Worm (Caenorhabditis elegans): ENCODE results near the gene B0496.1.

B0496.1 gene

ce11 chrIV:7439377-7439776 lies 6.7 kb upstream of the B0496.1 start:
- TF ChIP-seq unc-62 (GFP tag; optimal IDR thresholded peaks at IDR 0.05): no peak

ce11 chrIV:7440238-7440637 lies 5.9 kb upstream of the B0496.1 start:
- no peak for TF ChIP-seq unc-62 (GFP tag; optimal IDR thresholded peaks at IDR 0.05)

ce11 chrIV:7445236-7445635 lies 859 bp upstream of the B0496.1 start, which contains the start of gene valv-1:
valv-1 (minus strand) TSS chrIV:7445336.
- TF ChIP-seq unc-62 (GFP tag; optimal IDR thresholded peaks at IDR 0.05): no peak

ce11 chrIV:7447556-7447955 lies 1.5 kb downstream of the B0496.1 start, which contains the start of gene B0496.2:
B0496.2 (plus strand) TSS chrIV:7447856.
- TF ChIP-seq unc-62 (GFP tag; optimal IDR thresholded peaks at IDR 0.05): no peak

ce11 chrIV:7451345-7451744 lies 5.2 kb downstream of the B0496.1 start, which contains the start of gene tes-1:
tes-1 (minus strand) TSS chrIV:7451445.
- TF ChIP-seq unc-62 (GFP tag; optimal IDR thresholded peaks at IDR 0.05): no peak

DNA sequence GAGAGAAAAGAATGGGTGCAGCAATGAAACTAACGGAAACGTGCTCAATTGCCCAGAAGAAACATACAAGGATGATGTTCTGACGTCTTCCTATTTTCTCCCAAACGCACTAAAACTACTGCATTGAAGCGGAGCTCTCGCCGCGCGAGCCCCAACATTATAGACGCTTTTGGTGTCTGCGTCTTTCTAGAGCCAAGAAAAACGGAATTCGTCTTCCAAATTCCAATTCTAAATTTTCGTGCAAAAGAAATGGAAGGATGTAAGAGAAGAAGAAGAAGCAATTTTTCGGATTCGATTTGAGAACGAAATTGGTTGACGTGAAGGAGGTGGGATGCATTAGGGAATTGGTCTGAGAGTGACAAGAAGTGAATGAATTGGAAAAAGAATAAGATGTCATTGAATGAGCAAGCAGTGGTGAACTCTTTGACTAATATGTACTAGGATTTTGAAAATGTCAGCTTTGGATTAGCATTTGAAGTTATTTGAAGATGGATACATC lies 7.6 kb downstream of the B0496.1 start:
- no peak for TF ChIP-seq unc-62 (GFP tag; optimal IDR thresholded peaks at IDR 0.05)

DNA sequence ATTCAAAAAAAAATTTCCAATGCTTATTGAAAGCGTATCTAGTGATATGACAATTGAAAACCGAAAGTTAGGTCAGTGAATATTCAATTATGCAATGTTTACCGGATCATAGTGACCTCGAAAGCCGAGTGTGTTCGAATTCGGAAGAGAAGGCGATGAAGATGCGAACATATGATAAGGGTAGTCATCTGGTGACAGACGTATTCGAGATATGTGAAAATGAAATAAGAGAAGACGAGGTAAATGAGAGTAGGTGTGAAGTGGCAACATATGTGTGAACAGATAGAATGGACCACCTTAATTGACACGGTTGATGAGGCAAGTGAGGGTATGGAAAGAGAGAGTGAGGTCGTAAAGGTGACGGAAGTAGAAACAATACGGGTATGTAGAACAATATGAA lies 8.8 kb downstream of the B0496.1 start:
- TF ChIP-seq unc-62 (GFP tag; optimal IDR thresholded peaks at IDR 0.05): no peak

ce11 chrIV:7456225-7456624 lies 10.1 kb downstream of the B0496.1 start, which contains the start of gene F13B6.1:
F13B6.1 (plus strand) TSS chrIV:7456525.
- TF ChIP-seq unc-62 (GFP tag; optimal IDR thresholded peaks at IDR 0.05): no peak

DNA sequence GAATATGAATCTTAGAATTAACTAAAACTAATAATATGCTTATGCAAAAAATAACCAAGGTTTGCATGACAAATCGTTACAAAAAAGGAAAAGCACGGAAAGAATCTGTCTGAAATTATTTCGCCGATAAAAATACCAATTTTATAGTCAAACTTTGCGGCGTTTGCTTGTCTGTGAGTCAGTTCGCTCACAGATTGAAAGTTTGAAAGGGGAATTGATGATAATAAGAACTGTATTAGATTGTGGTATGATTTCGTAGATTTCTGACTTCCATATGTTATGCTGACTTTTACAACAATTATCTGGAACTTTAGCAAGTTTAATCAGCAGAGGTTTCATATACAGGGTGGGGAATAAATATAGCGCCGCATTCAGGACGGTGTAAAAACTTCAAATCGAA lies 14.1 kb downstream of the B0496.1 start, which contains the start of gene F13B6.2:
Gene F13B6.2, minus strand, starts transcription at position 101 of the 400 bp plus-strand sequence.
- no peak for TF ChIP-seq unc-62 (GFP tag; optimal IDR thresholded peaks at IDR 0.05)

DNA sequence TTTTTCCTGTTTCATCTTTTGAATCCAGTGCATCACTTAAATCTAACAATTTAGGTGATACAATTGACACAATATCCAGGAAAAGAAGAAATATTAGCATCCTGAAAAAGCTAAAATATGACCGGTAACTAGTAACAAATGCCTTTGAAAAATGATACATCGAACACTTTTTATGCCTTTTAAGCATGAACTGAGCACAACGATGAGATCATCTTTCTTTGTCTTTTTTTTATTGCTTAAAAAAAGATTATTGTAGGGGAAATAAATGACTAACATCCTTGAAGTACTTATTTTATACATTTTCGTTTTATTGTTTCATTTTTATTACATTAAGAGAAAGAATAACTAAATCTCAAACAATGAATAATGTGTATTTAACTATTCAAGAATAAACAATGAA lies 19.8 kb downstream of the B0496.1 start, which contains the start of gene F13B6.3:
Gene F13B6.3, minus strand, starts transcription at position 101 of the 400 bp plus-strand sequence.
- no peak for TF ChIP-seq unc-62 (GFP tag; optimal IDR thresholded peaks at IDR 0.05)

- TF ChIP-seq unc-62 (GFP tag; optimal IDR thresholded peaks at IDR 0.05): no peak
Measured at ce11 chrIV:7467170-7467569, 21.1 kb downstream of the B0496.1 start.

DNA sequence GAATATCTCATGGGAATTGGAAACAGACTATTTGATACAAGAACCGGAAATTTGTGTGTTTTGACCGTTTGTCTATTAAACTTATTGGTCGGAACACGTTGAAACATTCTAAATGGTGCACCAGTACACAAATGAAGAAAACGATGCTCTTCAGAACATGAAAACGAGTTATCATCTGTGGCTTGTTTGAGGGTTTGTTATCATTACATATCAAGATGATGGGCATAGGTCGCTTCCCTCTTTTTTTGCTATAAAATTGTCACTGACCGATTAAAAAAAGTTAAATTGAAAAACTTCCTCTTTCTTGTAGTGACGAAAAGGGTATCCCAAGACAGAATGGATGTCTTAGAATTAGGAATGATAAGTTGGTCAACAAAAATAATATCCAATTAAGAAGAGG lies 22.5 kb downstream of the B0496.1 start:
- TF ChIP-seq unc-62 (GFP tag; optimal IDR thresholded peaks at IDR 0.05): no peak

- no peak for TF ChIP-seq unc-62 (GFP tag; optimal IDR thresholded peaks at IDR 0.05)
Measured at ce11 chrIV:7469782-7470413, 23.8 kb downstream of the B0496.1 start, which contains the start of gene F55G1.7. F55G1.7 (minus strand) TSS chrIV:7469832.

DNA sequence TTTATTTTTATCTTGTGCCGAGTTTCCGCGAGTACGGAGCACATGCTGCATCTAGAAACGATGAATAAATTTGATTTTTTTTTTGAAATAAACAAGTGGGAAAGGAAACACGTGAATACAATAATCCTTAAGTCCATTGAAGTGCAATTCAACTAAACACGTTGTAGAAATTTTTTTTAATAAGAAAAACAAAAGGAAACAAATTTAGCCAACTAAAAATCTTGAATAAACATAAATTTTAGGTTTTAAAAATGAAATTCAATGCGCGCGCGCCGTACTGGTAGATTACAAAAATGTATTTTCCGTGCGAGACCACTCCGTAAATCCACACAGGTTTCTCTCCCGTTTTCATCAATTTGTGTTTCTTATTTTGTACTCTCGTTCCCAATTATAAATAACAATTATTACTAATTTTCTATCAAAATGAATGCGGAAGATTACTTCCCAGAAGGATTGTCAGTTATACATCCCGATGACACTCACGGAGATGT lies 27.1 kb downstream of the B0496.1 start, which contains the start of the genes plk-3 and F55G1.6:
Gene plk-3, minus strand, starts transcription at position 51 of the 491 bp plus-strand sequence.
Gene F55G1.6, plus strand, starts transcription at position 359 of the 491 bp plus-strand sequence.
- no peak for TF ChIP-seq unc-62 (GFP tag; optimal IDR thresholded peaks at IDR 0.05)

- no peak for TF ChIP-seq unc-62 (GFP tag; optimal IDR thresholded peaks at IDR 0.05)
Measured at ce11 chrIV:7474826-7475225, 28.7 kb downstream of the B0496.1 start, which contains the start of gene slc-25A18.2. slc-25A18.2 (plus strand) TSS chrIV:7475041.

DNA sequence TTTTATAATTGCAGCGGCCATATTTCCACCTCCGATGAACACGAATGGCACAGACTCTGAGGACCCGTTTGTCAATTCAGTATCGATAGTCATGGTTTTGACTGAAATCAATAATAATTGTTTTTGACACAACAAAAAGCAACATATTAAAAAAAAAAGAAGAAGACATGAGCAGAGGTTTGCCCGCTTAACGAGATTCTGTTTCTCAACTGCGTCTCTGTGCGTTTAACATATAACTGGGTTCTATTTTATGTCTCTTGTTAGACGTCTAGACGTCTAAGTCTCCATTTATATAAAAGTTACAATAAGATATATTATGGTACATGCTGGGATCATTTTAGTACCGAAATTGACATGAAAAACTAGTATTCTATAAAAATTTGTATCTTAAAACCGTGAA lies 31.1 kb downstream of the B0496.1 start, which contains the start of gene pycr-4:
Gene pycr-4, minus strand, starts transcription at position 101 of the 400 bp plus-strand sequence.
- TF ChIP-seq unc-62 (GFP tag; optimal IDR thresholded peaks at IDR 0.05): no peak

DNA sequence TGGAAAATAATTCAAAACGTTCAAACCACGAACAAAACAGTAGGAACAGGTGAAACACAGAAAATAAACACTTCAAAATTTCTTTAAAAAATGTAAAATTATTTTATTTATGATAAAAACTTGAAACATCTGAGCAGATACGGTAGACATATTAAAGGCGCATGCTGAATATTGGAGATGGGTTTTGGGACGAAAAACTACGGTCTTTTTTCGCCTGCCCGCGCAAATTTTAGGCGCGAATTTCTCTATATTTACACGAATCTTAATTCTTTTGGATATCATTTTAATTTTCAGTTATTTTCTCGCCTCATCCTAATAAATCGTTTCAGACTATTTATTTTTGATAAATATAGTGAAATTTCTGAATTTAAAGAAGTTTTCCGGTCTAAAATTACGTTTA lies 31.6 kb downstream of the B0496.1 start:
- no peak for TF ChIP-seq unc-62 (GFP tag; optimal IDR thresholded peaks at IDR 0.05)

All from whole organism, dauer.